Fruit fly (Drosophila melanogaster) whole organism, embryonic: ENCODE data around the gene Polr3G.

ENCODE experiments used
- Aef1 ChIP-seq: fragments of 200-800 bp; sonication (Bioruptor generic); IDR thresholded peaks from 3 replicates; pipeline ENCODE4 v1.3.6; 2022; ENCODE audit warnings: missing biosample characterization, missing genetic modification characterization
- Atf-2 ChIP-seq: fragments of 200-800 bp; sonication (Bioruptor generic); optimal IDR thresholded peaks from 2 replicates; lab custom pipeline; 2016; ENCODE audit warnings: missing biosample characterization, missing genetic modification characterization
- C15 ChIP-seq: fragments of 200-800 bp; sonication (Bioruptor generic); IDR thresholded peaks from 3 replicates; pipeline ENCODE4 v1.3.6; 2022; ENCODE audit warnings: missing biosample characterization, missing genetic modification characterization
- CG10209 ChIP-seq: fragments of 200-800 bp; sonication (Bioruptor generic); optimal IDR thresholded peaks from 3 replicates; lab custom pipeline; 2017; ENCODE audit warnings: missing biosample characterization, mild to moderate bottlenecking, missing genetic modification characterization, missing genetic modification reagents
- CG17328 ChIP-seq: fragments of 200-800 bp; sonication (Bioruptor generic); IDR thresholded peaks from 2 replicates; pipeline ENCODE4 v1.3.6; 2022; ENCODE audit warnings: missing biosample characterization, missing genetic modification characterization
- CG17385 ChIP-seq: fragments of 200-800 bp; sonication (Bioruptor generic); optimal IDR thresholded peaks from 3 replicates; lab custom pipeline; 2018; ENCODE audit warnings: missing biosample characterization, mild to moderate bottlenecking, missing genetic modification characterization
- CG18011 ChIP-seq: fragments of 200-800 bp; sonication (Bioruptor generic); optimal IDR thresholded peaks from 2 replicates; lab custom pipeline; 2017; ENCODE audit warnings: missing biosample characterization, missing genetic modification characterization, mild to moderate bottlenecking, moderate library complexity, missing genotype
- CG18599 ChIP-seq: fragments of 200-800 bp; sonication (Bioruptor generic); optimal IDR thresholded peaks from 3 replicates; lab custom pipeline; 2017; ENCODE audit warnings: missing biosample characterization, missing genetic modification characterization, mild to moderate bottlenecking, moderate library complexity, missing genetic modification reagents
- CG31441 ChIP-seq: fragments of 200-800 bp; sonication (Bioruptor generic); IDR thresholded peaks from 2 replicates; pipeline ENCODE4 v1.3.6; 2022; ENCODE audit warnings: missing biosample characterization, missing genetic modification characterization
- CG32772 ChIP-seq: fragments of 200-800 bp; sonication (Bioruptor generic); IDR thresholded peaks from 2 replicates; pipeline ENCODE4 v1.3.6; 2022; ENCODE audit warnings: missing biosample characterization, missing genetic modification characterization
- CG3281 ChIP-seq: fragments of 200-800 bp; sonication (Bioruptor generic); optimal IDR thresholded peaks from 3 replicates; lab custom pipeline; 2017; ENCODE audit warnings: missing biosample characterization, mild to moderate bottlenecking, missing genetic modification characterization
- CG43689 ChIP-seq: fragments of 200-800 bp; sonication (Bioruptor generic); IDR thresholded peaks from 2 replicates; pipeline ENCODE4 v1.3.6; 2022; ENCODE audit warnings: missing biosample characterization, missing genetic modification characterization
- CG6813 ChIP-seq: fragments of 200-800 bp; sonication (Bioruptor generic); optimal IDR thresholded peaks from 2 replicates; lab custom pipeline; 2017; ENCODE audit warnings: missing biosample characterization, missing genetic modification characterization, mild to moderate bottlenecking, moderate library complexity, missing genetic modification reagents
- CG7928 ChIP-seq: fragments of 200-800 bp; sonication (Bioruptor generic); optimal IDR thresholded peaks from 2 replicates; lab custom pipeline; 2017; ENCODE audit warnings: missing biosample characterization, mild to moderate bottlenecking, missing genetic modification characterization
- CG7987 ChIP-seq: fragments of 200-800 bp; sonication (Bioruptor generic); optimal IDR thresholded peaks from 2 replicates; lab custom pipeline; 2018; ENCODE audit warnings: missing biosample characterization, mild to moderate bottlenecking, missing genetic modification characterization, moderate library complexity
- CG8290 ChIP-seq, 3 experiments: fragments of 200-800 bp; sonication (Bioruptor generic); optimal IDR thresholded peaks; 2 replicates each; lab custom pipeline; 2016 to 2019; ENCODE audit warnings: missing biosample characterization in 3 of 3, missing genetic modification characterization in 3 of 3, mild to moderate bottlenecking in 2 of 3, moderate library complexity in 1 of 3
- CTCF ChIP-seq: fragments of 200-800 bp; sonication (Bioruptor generic); optimal IDR thresholded peaks from 2 replicates; lab custom pipeline; 2017; ENCODE audit warnings: missing biosample characterization, mild to moderate bottlenecking, missing genetic modification characterization, moderate library complexity
- CoRest ChIP-seq: fragments of 200-800 bp; sonication (Bioruptor generic); optimal IDR thresholded peaks from 3 replicates; lab custom pipeline; 2018; ENCODE audit warnings: missing biosample characterization, mild to moderate bottlenecking, missing genetic modification characterization, moderate library complexity
- CrebB ChIP-seq: fragments of 200-800 bp; sonication (Bioruptor generic); optimal IDR thresholded peaks from 3 replicates; lab custom pipeline; 2018; ENCODE audit warnings: missing biosample characterization, mild to moderate bottlenecking, missing genetic modification characterization
- Dll ChIP-seq: fragments of 200-800 bp; sonication (Bioruptor generic); IDR thresholded peaks from 4 replicates; pipeline ENCODE4 v1.3.6; 2022; ENCODE audit warnings: missing biosample characterization, missing genetic modification characterization; ENCODE audit not compliant: partially characterized antibody
- Dref ChIP-seq: fragments of 200-800 bp; sonication (Bioruptor generic); IDR thresholded peaks from 2 replicates; pipeline ENCODE4 v1.3.6; 2022; ENCODE audit warnings: missing biosample characterization, missing genetic modification characterization
- E2f2 ChIP-seq: fragments of 200-800 bp; sonication (Bioruptor generic); IDR thresholded peaks from 2 replicates; pipeline ENCODE4 v1.3.6; 2022; ENCODE audit warnings: missing biosample characterization, missing genetic modification characterization
- HLH54F ChIP-seq: fragments of 200-800 bp; sonication (Bioruptor generic); optimal IDR thresholded peaks from 3 replicates; lab custom pipeline; 2016; ENCODE audit warnings: missing biosample characterization, missing genetic modification characterization
- HmgD ChIP-seq: fragments of 200-800 bp; sonication (Bioruptor generic); optimal IDR thresholded peaks from 3 replicates; lab custom pipeline; 2016; ENCODE audit warnings: missing biosample characterization, missing genetic modification characterization
- MESR4 ChIP-seq: fragments of 200-800 bp; sonication (Bioruptor generic); optimal IDR thresholded peaks from 2 replicates; lab custom pipeline; 2018; ENCODE audit warnings: missing biosample characterization, mild to moderate bottlenecking, missing genetic modification characterization, moderate library complexity
- NFAT ChIP-seq: fragments of 200-800 bp; sonication (Bioruptor generic); IDR thresholded peaks from 2 replicates; pipeline ENCODE4 v1.3.6; 2022; ENCODE audit warnings: missing biosample characterization, missing genetic modification characterization
- Ptx1 ChIP-seq: fragments of 200-800 bp; sonication (Bioruptor generic); IDR thresholded peaks from 2 replicates; pipeline ENCODE4 v1.3.6; 2022; ENCODE audit warnings: missing biosample characterization, missing genetic modification characterization
- amos ChIP-seq: fragments of 200-800 bp; sonication (Bioruptor generic); IDR thresholded peaks from 2 replicates; pipeline ENCODE4 v1.3.6; 2022; ENCODE audit warnings: missing biosample characterization, missing genetic modification characterization; ENCODE audit not compliant: partially characterized antibody
- bbx ChIP-seq: fragments of 200-800 bp; sonication (Bioruptor generic); IDR thresholded peaks from 2 replicates; pipeline ENCODE4 v1.3.6; 2022; ENCODE audit warnings: missing biosample characterization, missing genetic modification characterization; ENCODE audit not compliant: partially characterized antibody
- br ChIP-seq: fragments of >200 bp; optimal IDR thresholded peaks from 2 replicates; lab custom pipeline; 2017
- ewg ChIP-seq: fragments of 200-800 bp; sonication (Bioruptor generic); optimal IDR thresholded peaks from 3 replicates; lab custom pipeline; 2017; ENCODE audit warnings: mild to moderate bottlenecking, missing biosample characterization, missing genetic modification reagents, missing genetic modification characterization
- gfzf ChIP-seq: fragments of 200-800 bp; sonication (Bioruptor generic); optimal IDR thresholded peaks from 2 replicates; lab custom pipeline; 2016; ENCODE audit warnings: missing biosample characterization, mild to moderate bottlenecking, missing genetic modification characterization, moderate library complexity
- gsb ChIP-seq: fragments of 200-800 bp; sonication (Bioruptor generic); IDR thresholded peaks from 2 replicates; pipeline ENCODE4 v1.3.6; 2022; ENCODE audit warnings: missing biosample characterization, missing genetic modification characterization
- lab ChIP-seq: fragments of 200-800 bp; sonication (Bioruptor generic); optimal IDR thresholded peaks from 3 replicates; lab custom pipeline; 2017; ENCODE audit warnings: missing biosample characterization, missing genetic modification characterization, mild to moderate bottlenecking, moderate library complexity, missing genetic modification reagents
- mirr ChIP-seq: fragments of 200-800 bp; sonication (Bioruptor generic); optimal IDR thresholded peaks from 3 replicates; lab custom pipeline; 2018; ENCODE audit warnings: missing biosample characterization, mild to moderate bottlenecking, missing genetic modification characterization
- nom ChIP-seq: fragments of 200-800 bp; sonication (Bioruptor generic); optimal IDR thresholded peaks from 2 replicates; lab custom pipeline; 2017; ENCODE audit warnings: missing biosample characterization, missing genetic modification characterization, mild to moderate bottlenecking, moderate library complexity, missing genetic modification reagents
- pan ChIP-seq, 4 experiments: fragments of >200 bp in 3 of 4; fragments of 200-800 bp in 1 of 4; sonication (Bioruptor generic) in 1 of 4; optimal IDR thresholded peaks in 3 of 4; IDR thresholded peaks in 1 of 4; 2 replicates each; pipeline versions ENCODE4 v1.3.6 to Lab custom; 2017 to 2022; ENCODE audit warnings: missing biosample characterization in 2 of 4, missing genetic modification characterization in 2 of 4, mixed read lengths in 1 of 4
- sd ChIP-seq: fragments of 200-800 bp; sonication (Bioruptor generic); optimal IDR thresholded peaks from 3 replicates; lab custom pipeline; 2018; ENCODE audit warnings: missing biosample characterization, mild to moderate bottlenecking, missing genetic modification characterization, moderate library complexity
- sens ChIP-seq: fragments of 200-800 bp; sonication (Bioruptor generic); peaks from one replicate; lab custom pipeline; 2016; ENCODE audit warnings: missing biosample characterization, missing genetic modification characterization
- tap ChIP-seq: fragments of 200-800 bp; optimal IDR thresholded peaks from 3 replicates; lab custom pipeline; 2019; ENCODE audit warnings: missing biosample characterization, mild to moderate bottlenecking, missing genetic modification characterization, moderate library complexity
- tin ChIP-seq: fragments of 200-800 bp; sonication (Bioruptor generic); optimal IDR thresholded peaks from 3 replicates; lab custom pipeline; 2016; ENCODE audit warnings: missing biosample characterization, missing genetic modification characterization
- tna ChIP-seq: fragments of 200-800 bp; sonication (Bioruptor generic); IDR thresholded peaks from 2 replicates; pipeline ENCODE4 v1.3.6; 2022; ENCODE audit warnings: missing biosample characterization, missing genetic modification characterization; ENCODE audit not compliant: partially characterized antibody
- tup ChIP-seq: fragments of 200-800 bp; sonication (Bioruptor generic); optimal IDR thresholded peaks from 2 replicates; lab custom pipeline; 2016; ENCODE audit warnings: missing biosample characterization, mild to moderate bottlenecking, missing genetic modification characterization, moderate library complexity
- twi ChIP-seq: fragments of 200-800 bp; optimal IDR thresholded peaks from 2 replicates; lab custom pipeline; 2019; ENCODE audit warnings: missing biosample characterization, mild to moderate bottlenecking, missing genetic modification characterization, moderate library complexity
- unpg ChIP-seq: fragments of 200-800 bp; sonication (Bioruptor generic); optimal IDR thresholded peaks from 3 replicates; lab custom pipeline; 2018; ENCODE audit warnings: missing biosample characterization, mild to moderate bottlenecking, missing genetic modification characterization, moderate library complexity
- vvl ChIP-seq: fragments of 200-800 bp; sonication (Bioruptor generic); IDR thresholded peaks from 2 replicates; pipeline ENCODE4 v1.3.6; 2022; ENCODE audit warnings: missing biosample characterization, missing genetic modification characterization
- zf30C ChIP-seq: fragments of 200-800 bp; sonication (Bioruptor generic); optimal IDR thresholded peaks from 3 replicates; lab custom pipeline; 2018; ENCODE audit warnings: missing biosample characterization, mild to moderate bottlenecking, missing genetic modification characterization
- zfh1 ChIP-seq: fragments of 200-800 bp; sonication (Bioruptor generic); IDR thresholded peaks from 3 replicates; pipeline ENCODE4 v1.3.6; 2022; ENCODE audit warnings: missing biosample characterization, missing genetic modification characterization

Polr3G gene

dm6 chr3L:17474711-17475451 lies 48.0 kb upstream of the Polr3G start, which contains the start of the genes UQCR-Q and CG46525 (continued):
- TF ChIP-seq CG18011 (GFP tag; lab: Kevin White, UChicago) = no peak
- TF ChIP-seq ewg (GFP tag; lab: Kevin White, UChicago) = no peak
- TF ChIP-seq pan (optimal IDR thresholded peaks at IDR 0.05; lab: Kevin White, UChicago) = no peak
- TF ChIP-seq pan (GFP tag; optimal IDR thresholded peaks at IDR 0.05 in 1 of 2, IDR thresholded peaks at IDR 0.05 in 1 of 2) = no peak
- no peak for TF ChIP-seq CG17385
- TF ChIP-seq CG7928 (GFP tag; lab: Kevin White, UChicago) = no peak
- TF ChIP-seq CG31441 (GFP tag; lab: Robert Waterston, UW) = 0 out of 2 replicates have a peak, but pooled peaks have one; percentile 14
- TF ChIP-seq Dll = 0 out of 4 replicates have a peak, but pooled peaks have one; percentile 20
- peak; percentile 33 for TF ChIP-seq CrebB (tag; lab: Kevin White, UChicago)
- TF ChIP-seq NFAT (GFP tag; lab: Robert Waterston, UW) = 0 out of 2 replicates have a peak, but pooled peaks have one; percentile 3
- TF ChIP-seq CG43689 (GFP tag; lab: Robert Waterston, UW) = no peak
- TF ChIP-seq E2f2 (GFP tag; lab: Robert Waterston, UW) = peak; percentile 86
- TF ChIP-seq zfh1 = no peak
- no peak for TF ChIP-seq zf30C
- TF ChIP-seq unpg (GFP tag; lab: Kevin White, UChicago) = peak; percentile 6
- no peak for TF ChIP-seq mirr (GFP tag; lab: Kevin White, UChicago)
- TF ChIP-seq Ptx1 (GFP tag; lab: Robert Waterston, UW) = no peak
- TF ChIP-seq sd = peak; percentile 69
- no peak for TF ChIP-seq gsb
- TF ChIP-seq CG3281 (GFP tag; lab: Kevin White, UChicago) = no peak
- no peak for TF ChIP-seq CG18599 (GFP tag; lab: Kevin White, UChicago)
- no peak for TF ChIP-seq tup
- peak; percentile 8 for TF ChIP-seq CG7987 (GFP tag; lab: Kevin White, UChicago)
- peak; percentile 46 for TF ChIP-seq sens
- no peak for TF ChIP-seq twi
- TF ChIP-seq Dref (GFP tag; lab: Robert Waterston, UW) = peak; percentile 39
- no peak for TF ChIP-seq CG17328 (GFP tag; lab: Robert Waterston, UW)
- TF ChIP-seq lab (GFP tag; lab: Kevin White, UChicago) = no peak
- no peak for TF ChIP-seq C15
- TF ChIP-seq tin (GFP tag; lab: Kevin White, UChicago) = no peak
- peak; percentile 88 for TF ChIP-seq MESR4
- no peak for TF ChIP-seq CG6813 (GFP tag; lab: Kevin White, UChicago)
- TF ChIP-seq nom (GFP tag; lab: Kevin White, UChicago) = no peak
- TF ChIP-seq HmgD (GFP tag; lab: Kevin White, UChicago) = peak; percentile 8
- TF ChIP-seq vvl (GFP tag; lab: Robert Waterston, UW) = 0 out of 2 replicates have a peak, but pooled peaks have one; percentile 26
- no peak for TF ChIP-seq Aef1
- TF ChIP-seq amos (GFP tag; lab: Robert Waterston, UW) = peak; percentile 50; the same call in 1 of the 2 replicates
- TF ChIP-seq bbx (GFP tag; lab: Robert Waterston, UW) = peak; percentile 45; the same call in 1 of the 2 replicates
- peak; percentile 0 for TF ChIP-seq HLH54F
- TF ChIP-seq CG8290 (GFP tag; optimal IDR thresholded peaks at IDR 0.05; lab: Kevin White, UChicago) = peak; percentile 1
- peak in 1 of 2 experiments; percentile 67 for TF ChIP-seq CG8290 (tag; optimal IDR thresholded peaks at IDR 0.05; lab: Kevin White, UChicago)
- TF ChIP-seq CoRest (tag; lab: Kevin White, UChicago) = peak; percentile 46
- TF ChIP-seq tna (GFP tag; lab: Robert Waterston, UW) = 0 out of 2 replicates have a peak, but pooled peaks have one; percentile 16
- TF ChIP-seq br (lab: Kevin White, UChicago) = no peak
- TF ChIP-seq Atf-2 (GFP tag; lab: Kevin White, UChicago) = no peak
- TF ChIP-seq tap = no peak
- TF ChIP-seq CTCF (GFP tag; lab: Kevin White, UChicago) = peak; percentile 75
- no peak for TF ChIP-seq CG32772 (GFP tag; lab: Robert Waterston, UW)
- TF ChIP-seq CG10209 (GFP tag; lab: Kevin White, UChicago) = no peak
- peak; percentile 99 for TF ChIP-seq gfzf (GFP tag; lab: Kevin White, UChicago)
